Worm (Caenorhabditis elegans) whole organism, mixed stage, embryonic: ENCODE results near the gene unc-7.

ENCODE experiments used
- M03D4.4 ChIP-seq: sonication (generic microtip); optimal IDR thresholded peaks from 2 replicates; lab custom pipeline; 2017; ENCODE audit warnings: mild to moderate bottlenecking, missing genetic modification characterization, missing compliant biosample characterization
- bed-3 ChIP-seq: fragments of 200-800 bp; sonication (Bioruptor generic); optimal IDR thresholded peaks from 3 replicates; lab custom pipeline; 2018; ENCODE audit warnings: mild to moderate bottlenecking, missing genetic modification characterization, moderate library complexity, missing compliant biosample characterization
- blmp-1 ChIP-seq: fragments of 150-350 bp; optimal IDR thresholded peaks from 2 replicates; lab custom pipeline; 2014; ENCODE audit warnings: missing biosample characterization, missing genetic modification characterization
- ceh-39 ChIP-seq: fragments of 150-350 bp; optimal IDR thresholded peaks from 2 replicates; lab custom pipeline; 2014; ENCODE audit warnings: missing biosample characterization, missing genetic modification characterization
- ceh-43 ChIP-seq: fragments of 200-800 bp; sonication (Bioruptor generic); optimal IDR thresholded peaks from 2 replicates; lab custom pipeline; 2018; ENCODE audit warnings: mild to moderate bottlenecking, missing genetic modification characterization, moderate library complexity, missing compliant biosample characterization
- ceh-83 ChIP-seq: fragments of 200-800 bp; sonication (Bioruptor generic); optimal IDR thresholded peaks from 2 replicates; lab custom pipeline; 2018; ENCODE audit warnings: mild to moderate bottlenecking, missing genetic modification characterization, missing compliant biosample characterization
- ces-1 ChIP-seq: fragments of 150-350 bp; optimal IDR thresholded peaks from 2 replicates; lab custom pipeline; 2014; ENCODE audit warnings: missing biosample characterization, missing genetic modification reagents, missing genetic modification characterization
- cnd-1 ChIP-seq: fragments of 200-800 bp; sonication (Bioruptor generic); optimal IDR thresholded peaks from 2 replicates; lab custom pipeline; 2018; ENCODE audit warnings: mild to moderate bottlenecking, missing genetic modification characterization, missing compliant biosample characterization
- drap-1 ChIP-seq: fragments of 200-800 bp; sonication (Bioruptor generic); optimal IDR thresholded peaks from 3 replicates; lab custom pipeline; 2018; ENCODE audit warnings: mild to moderate bottlenecking, missing genetic modification characterization, missing compliant biosample characterization
- elt-1 ChIP-seq: sonication (generic microtip); optimal IDR thresholded peaks from 2 replicates; lab custom pipeline; 2017; ENCODE audit warnings: missing genetic modification characterization, mild to moderate bottlenecking, missing compliant biosample characterization, antibody characterized with exemption, moderate library complexity, borderline replicate concordance; ENCODE audit not compliant: insufficient read depth
- elt-3 ChIP-seq: fragments of 150-350 bp; optimal IDR thresholded peaks from 2 replicates; lab custom pipeline; 2014; ENCODE audit warnings: missing biosample characterization, missing genetic modification characterization
- flh-1 ChIP-seq: fragments of 200-800 bp; sonication (Bioruptor generic); optimal IDR thresholded peaks from 2 replicates; lab custom pipeline; 2018; ENCODE audit warnings: mild to moderate bottlenecking, missing genetic modification characterization, moderate library complexity, missing compliant biosample characterization
- ham-2 ChIP-seq: fragments of 200-800 bp; sonication (Bioruptor generic); optimal IDR thresholded peaks from 2 replicates; lab custom pipeline; 2018; ENCODE audit warnings: mild to moderate bottlenecking, missing genetic modification characterization, missing compliant biosample characterization
- hlh-1 ChIP-seq: fragments of 150-350 bp; optimal IDR thresholded peaks from 2 replicates; lab custom pipeline; 2014; ENCODE audit warnings: missing biosample characterization, missing genetic modification reagents, missing genetic modification characterization
- lin-13 ChIP-seq: fragments of 150-350 bp; optimal IDR thresholded peaks from 2 replicates; lab custom pipeline; 2014; ENCODE audit warnings: missing biosample characterization, missing genetic modification characterization
- lin-32 ChIP-seq: fragments of 200-800 bp; sonication (Bioruptor generic); optimal IDR thresholded peaks from 2 replicates; lab custom pipeline; 2018; ENCODE audit warnings: mild to moderate bottlenecking, missing genetic modification characterization, missing compliant biosample characterization
- lsy-2 ChIP-seq: fragments of 150-350 bp; optimal IDR thresholded peaks from 2 replicates; lab custom pipeline; 2014; ENCODE audit warnings: missing biosample characterization, missing genetic modification characterization
- mab-5 ChIP-seq: fragments of 150-350 bp; optimal IDR thresholded peaks from 2 replicates; lab custom pipeline; 2014; ENCODE audit warnings: missing biosample characterization, missing genetic modification characterization
- mep-1 ChIP-seq: fragments of 150-350 bp; optimal IDR thresholded peaks from 2 replicates; lab custom pipeline; 2017; ENCODE audit warnings: missing biosample characterization, missing genetic modification reagents, missing genetic modification characterization, inconsistent platforms
- mls-2 ChIP-seq: sonication (generic microtip); optimal IDR thresholded peaks from 2 replicates; lab custom pipeline; 2016; ENCODE audit warnings: mild to moderate bottlenecking, missing genetic modification characterization, moderate library complexity, missing compliant biosample characterization
- nhr-12 ChIP-seq: fragments of 150-350 bp; optimal IDR thresholded peaks from 2 replicates; lab custom pipeline; 2014; ENCODE audit warnings: missing biosample characterization, missing genetic modification characterization
- nhr-2 ChIP-seq: fragments of 150-350 bp; optimal IDR thresholded peaks from 2 replicates; lab custom pipeline; 2014; ENCODE audit warnings: missing biosample characterization, missing genetic modification characterization
- nhr-237 ChIP-seq: fragments of 150-350 bp; optimal IDR thresholded peaks from 2 replicates; lab custom pipeline; 2014; ENCODE audit warnings: missing biosample characterization, missing genetic modification characterization
- nhr-28 ChIP-seq: fragments of 150-350 bp; optimal IDR thresholded peaks from 2 replicates; lab custom pipeline; 2014; ENCODE audit warnings: missing biosample characterization, missing genetic modification characterization
- nhr-76 ChIP-seq: sonication (generic microtip); optimal IDR thresholded peaks from 2 replicates; lab custom pipeline; 2017; ENCODE audit warnings: missing biosample characterization, missing genetic modification characterization
- pha-4 ChIP-seq: fragments of 150-350 bp; optimal IDR thresholded peaks from 2 replicates; lab custom pipeline; 2018; ENCODE audit warnings: missing biosample characterization, missing genetic modification reagents, missing genetic modification characterization
- sem-2 ChIP-seq: fragments of 200-800 bp; sonication (Bioruptor generic); optimal IDR thresholded peaks from 2 replicates; lab custom pipeline; 2018; ENCODE audit warnings: mild to moderate bottlenecking, missing genetic modification characterization, missing compliant biosample characterization
- snpc-4 ChIP-seq: fragments of 150-350 bp; optimal IDR thresholded peaks from 2 replicates; lab custom pipeline; 2014; ENCODE audit warnings: missing biosample characterization, missing genetic modification characterization
- sptf-1 ChIP-seq: sonication (generic microtip); optimal IDR thresholded peaks from 2 replicates; lab custom pipeline; 2017; ENCODE audit warnings: mild to moderate bottlenecking, missing genetic modification characterization, moderate library complexity, missing compliant biosample characterization
- tbx-8 ChIP-seq: fragments of 200-800 bp; sonication (Bioruptor generic); optimal IDR thresholded peaks from 2 replicates; lab custom pipeline; 2018; ENCODE audit warnings: mild to moderate bottlenecking, missing genetic modification characterization, moderate library complexity, missing compliant biosample characterization
- unc-120 ChIP-seq: sonication (generic microtip); optimal IDR thresholded peaks from 2 replicates; lab custom pipeline; 2017; ENCODE audit warnings: missing genetic modification characterization, missing compliant biosample characterization; ENCODE audit not compliant: poor library complexity, severe bottlenecking
- unc-39 ChIP-seq: fragments of 150-350 bp; optimal IDR thresholded peaks from 2 replicates; lab custom pipeline; 2014; ENCODE audit warnings: missing biosample characterization, missing genetic modification characterization
- unc-62 ChIP-seq: fragments of 150-350 bp; optimal IDR thresholded peaks from 2 replicates; lab custom pipeline; 2014; ENCODE audit warnings: missing biosample characterization, missing genetic modification reagents, missing genetic modification characterization
- zip-8 ChIP-seq: fragments of 150-350 bp; optimal IDR thresholded peaks from 2 replicates; lab custom pipeline; 2014; ENCODE audit warnings: missing biosample characterization, missing genetic modification characterization
- ztf-11 ChIP-seq: fragments of 150-350 bp; optimal IDR thresholded peaks from 2 replicates; lab custom pipeline; 2014; ENCODE audit warnings: missing biosample characterization, missing genetic modification characterization

The unc-7 gene

DNA sequence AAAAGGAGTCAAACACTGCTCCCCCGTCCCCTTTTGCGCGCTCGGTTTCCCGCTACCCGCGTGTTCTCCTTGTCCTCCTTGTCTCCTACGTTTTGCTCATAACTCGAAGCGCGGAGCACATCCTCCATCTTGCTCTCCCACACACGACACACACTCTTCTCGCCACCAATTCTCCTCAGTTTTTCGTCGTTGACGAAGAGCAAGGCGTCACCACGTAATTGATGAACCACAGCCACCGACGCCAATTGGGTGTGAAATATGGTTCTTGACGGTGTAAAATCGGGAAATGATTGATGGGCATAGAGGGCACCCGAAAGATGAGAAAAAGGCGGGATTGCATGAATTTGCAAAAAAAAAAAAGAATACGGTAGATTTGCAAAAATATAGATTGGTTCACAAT is 1.3 kb upstream of the unc-7 start:
- TF ChIP-seq hlh-1 (tag; lab: Kevin White, UChicago) = peak; percentile 58
- TF ChIP-seq zip-8 (tag; lab: Kevin White, UChicago) = no peak
- TF ChIP-seq mls-2 = no peak
- TF ChIP-seq nhr-76 = no peak
- TF ChIP-seq ceh-43 (GFP tag; lab: Kevin White, UChicago) = no peak
- no peak for TF ChIP-seq blmp-1 (tag; lab: Kevin White, UChicago)
- TF ChIP-seq lsy-2 (tag; lab: Kevin White, UChicago) = no peak
- TF ChIP-seq elt-1 = no peak
- no peak for TF ChIP-seq nhr-237
- TF ChIP-seq flh-1 (GFP tag; lab: Kevin White, UChicago) = no peak
- TF ChIP-seq lin-13 (tag; lab: Kevin White, UChicago) = no peak
- no peak for TF ChIP-seq pha-4 (tag; lab: Kevin White, UChicago)
- no peak for TF ChIP-seq nhr-12 (tag; lab: Kevin White, UChicago)
- TF ChIP-seq drap-1 (GFP tag; lab: Kevin White, UChicago) = no peak
- TF ChIP-seq M03D4.4 (tag; lab: Kevin White, UChicago) = no peak
- TF ChIP-seq unc-120 = peak; percentile 14
- peak; percentile 39 for TF ChIP-seq mab-5 (tag; lab: Kevin White, UChicago)
- TF ChIP-seq unc-39 = no peak
- no peak for TF ChIP-seq mep-1 (tag; lab: Kevin White, UChicago)
- no peak for TF ChIP-seq nhr-2 (tag; lab: Kevin White, UChicago)
- TF ChIP-seq tbx-8 (GFP tag; lab: Kevin White, UChicago) = no peak
- TF ChIP-seq sem-2 (GFP tag; lab: Kevin White, UChicago) = no peak
- TF ChIP-seq lin-32 (GFP tag; lab: Kevin White, UChicago) = no peak
- TF ChIP-seq snpc-4 (tag; lab: Kevin White, UChicago) = no peak
- no peak for TF ChIP-seq ceh-83 (GFP tag; lab: Kevin White, UChicago)
- no peak for TF ChIP-seq ham-2 (GFP tag; lab: Kevin White, UChicago)
- no peak for TF ChIP-seq nhr-28 (tag; lab: Kevin White, UChicago)
- TF ChIP-seq unc-62 (GFP tag; lab: Kevin White, UChicago) = peak; percentile 74
- no peak for TF ChIP-seq ztf-11 (tag; lab: Kevin White, UChicago)
- TF ChIP-seq cnd-1 (tag; lab: Kevin White, UChicago) = no peak
- TF ChIP-seq elt-3 (tag; lab: Kevin White, UChicago) = no peak
- TF ChIP-seq sptf-1 (tag; lab: Kevin White, UChicago) = no peak
- no peak for TF ChIP-seq ceh-39
- no peak for TF ChIP-seq bed-3 (GFP tag; lab: Kevin White, UChicago)
- peak; percentile 8 for TF ChIP-seq ces-1 (GFP tag; lab: Kevin White, UChicago)

DNA sequence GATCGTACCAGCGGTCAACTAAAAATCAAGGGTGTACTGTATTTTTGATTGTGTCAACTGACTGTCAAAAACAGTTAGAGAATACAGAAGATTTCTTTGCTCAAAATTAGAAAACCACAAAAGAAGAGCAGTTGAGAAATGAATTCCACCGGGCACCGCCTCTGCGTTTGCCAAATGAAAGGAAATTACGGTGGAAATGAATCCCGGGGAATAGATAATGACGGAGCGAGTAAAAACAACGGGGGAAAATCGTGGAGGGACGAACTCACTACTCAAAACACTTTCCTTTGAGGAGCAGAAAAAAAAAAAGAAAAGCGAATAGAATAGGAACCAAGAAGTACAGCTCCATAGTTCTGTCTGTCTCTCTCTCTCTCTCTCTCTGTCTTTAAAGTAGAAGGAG is 849 bp upstream of the unc-7 start:
- no peak for TF ChIP-seq nhr-237
- TF ChIP-seq ztf-11 (tag; lab: Kevin White, UChicago) = no peak
- no peak for TF ChIP-seq elt-1
- no peak for TF ChIP-seq snpc-4 (tag; lab: Kevin White, UChicago)
- no peak for TF ChIP-seq M03D4.4 (tag; lab: Kevin White, UChicago)
- TF ChIP-seq ces-1 (GFP tag; lab: Kevin White, UChicago) = no peak
- no peak for TF ChIP-seq nhr-12 (tag; lab: Kevin White, UChicago)
- no peak for TF ChIP-seq mep-1 (tag; lab: Kevin White, UChicago)
- no peak for TF ChIP-seq ceh-83 (GFP tag; lab: Kevin White, UChicago)

DNA sequence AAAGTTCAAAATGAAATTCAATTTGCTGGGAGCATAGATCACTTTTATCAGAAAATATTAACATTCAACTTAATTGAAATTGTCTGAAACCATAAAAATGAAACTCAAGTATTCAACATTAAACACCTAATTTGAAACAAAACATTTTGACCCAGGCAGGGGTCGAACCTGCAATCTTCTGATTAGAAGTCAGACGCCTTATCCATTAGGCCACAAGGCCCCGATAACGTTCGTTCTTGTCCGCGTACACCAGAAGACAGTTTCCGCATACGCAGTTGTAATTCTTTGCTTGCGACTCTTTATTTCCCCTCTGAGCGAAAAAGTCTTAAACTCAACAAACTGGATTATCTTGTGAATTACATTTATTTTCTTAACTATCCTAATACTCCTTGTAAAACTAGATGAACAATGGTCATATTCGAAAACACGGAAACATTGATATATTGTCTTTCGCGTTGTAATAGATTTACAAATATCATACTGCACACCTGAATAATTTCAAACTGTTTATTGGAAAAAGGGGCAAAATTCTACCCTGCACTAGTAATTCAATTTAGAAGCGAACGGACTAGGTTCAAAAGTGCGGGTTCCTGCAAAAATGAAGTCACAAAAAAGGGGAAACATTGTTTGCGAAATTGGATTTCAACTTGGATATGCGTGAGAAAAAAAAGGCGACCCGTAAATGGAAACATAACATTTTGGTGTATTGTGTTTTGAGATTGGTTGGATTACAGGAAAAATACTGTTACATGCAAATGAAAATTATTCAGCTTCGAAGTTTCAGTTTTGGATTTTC is 927 bp downstream of the unc-7 start:
- TF ChIP-seq sptf-1 (tag; lab: Kevin White, UChicago) (peak; percentile 18), M03D4.4 (tag; lab: Kevin White, UChicago) (peak; percentile 16), ces-1 (GFP tag; lab: Kevin White, UChicago) (peak; percentile 5), ceh-83 (GFP tag; lab: Kevin White, UChicago) (no peak)
- TF ChIP-seq, all 35 proteins: peak for 3
